Worm (Caenorhabditis elegans): ENCODE measurements around the gene K07F5.12.
"Not testable (repeated sequence)": the region's sequence is repeated elsewhere in the genome, so short reads cannot be mapped to it uniquely, and the experiment has no call there.

ce11 chrIV:9894331-9894730 is 38.5 kb downstream of the K07F5.12 start, which contains the start of gene msp-77:
- not testable (repeated sequence) for TF ChIP-seq nhr-28 (tag; optimal IDR thresholded peaks at IDR 0.05); fos-1 (tag; optimal IDR thresholded peaks at IDR 0.05); ztf-11 (tag; optimal IDR thresholded peaks at IDR 0.05); ztf-4 (tag; optimal IDR thresholded peaks at IDR 0.05); nhr-11 (tag; optimal IDR thresholded peaks at IDR 0.05); nfya-1 (tag; optimal IDR thresholded peaks at IDR 0.05; ENCODE audit: insufficient read depth); elt-2 (tag; optimal IDR thresholded peaks at IDR 0.05); nhr-237 (tag; optimal IDR thresholded peaks at IDR 0.05); ceh-82 (tag; optimal IDR thresholded peaks at IDR 0.05); mdl-1 (tag; optimal IDR thresholded peaks at IDR 0.05); ama-1 (optimal IDR thresholded peaks at IDR 0.05); nhr-77 (tag; optimal IDR thresholded peaks at IDR 0.05); egl-27 (tag; optimal IDR thresholded peaks at IDR 0.05); unc-62 (GFP tag; optimal IDR thresholded peaks at IDR 0.05)
